Fruit fly (Drosophila melanogaster) whole organism, embryonic: ENCODE results near the gene Lgr1.
A peak's percentile ranks its signal among the peaks of the same experiment; 100 is the strongest.

Source experiments
- Asciz ChIP-seq: fragments of 200-800 bp; sonication (Bioruptor generic); optimal IDR thresholded peaks from 2 replicates; lab custom pipeline; 2017; ENCODE audit warnings: missing biosample characterization, mild to moderate bottlenecking, missing genetic modification characterization, missing genetic modification reagents
- CG10267 ChIP-seq: fragments of 200-800 bp; sonication (Bioruptor generic); optimal IDR thresholded peaks from 2 replicates; lab custom pipeline; 2018; ENCODE audit warnings: missing biosample characterization, mild to moderate bottlenecking, missing genetic modification characterization, moderate library complexity
- CG10274 ChIP-seq: fragments of 200-800 bp; sonication (Bioruptor generic); optimal IDR thresholded peaks from 3 replicates; lab custom pipeline; 2017; ENCODE audit warnings: missing biosample characterization, mild to moderate bottlenecking, missing genetic modification characterization
- CG10462 ChIP-seq: fragments of 200-800 bp; sonication (Bioruptor generic); optimal IDR thresholded peaks from 2 replicates; lab custom pipeline; 2016; ENCODE audit warnings: missing biosample characterization, missing genetic modification characterization
- CG11093 ChIP-seq: fragments of 200-800 bp; sonication (Bioruptor generic); IDR thresholded peaks from 3 replicates; pipeline ENCODE4 v1.3.6; 2022; ENCODE audit warnings: missing biosample characterization, missing genetic modification characterization
- CG11504 ChIP-seq: fragments of 200-800 bp; sonication (Bioruptor generic); optimal IDR thresholded peaks from 3 replicates; lab custom pipeline; 2019; ENCODE audit warnings: missing biosample characterization, mild to moderate bottlenecking, missing genetic modification characterization, moderate library complexity
- CG13287 ChIP-seq: fragments of 200-800 bp; sonication (Bioruptor generic); IDR thresholded peaks from 2 replicates; pipeline ENCODE4 v1.3.6; 2022; ENCODE audit warnings: missing biosample characterization, missing genetic modification characterization; ENCODE audit not compliant: partially characterized antibody
- CG13424 ChIP-seq: fragments of 200-800 bp; sonication (Bioruptor generic); optimal IDR thresholded peaks from 2 replicates; lab custom pipeline; 2019; ENCODE audit warnings: missing biosample characterization, mild to moderate bottlenecking, missing genetic modification characterization, moderate library complexity
- CG17328 ChIP-seq: fragments of 200-800 bp; sonication (Bioruptor generic); IDR thresholded peaks from 2 replicates; pipeline ENCODE4 v1.3.6; 2022; ENCODE audit warnings: missing biosample characterization, missing genetic modification characterization
- CG1792 ChIP-seq: fragments of 200-800 bp; sonication (Bioruptor generic); optimal IDR thresholded peaks from 2 replicates; lab custom pipeline; 2016; ENCODE audit warnings: missing biosample characterization, missing genetic modification characterization
- CG2199 ChIP-seq: fragments of 200-800 bp; sonication (Bioruptor generic); IDR thresholded peaks from 3 replicates; pipeline ENCODE4 v1.3.6; 2022; ENCODE audit warnings: missing biosample characterization, missing genetic modification characterization
- CG2202 ChIP-seq: fragments of 200-800 bp; sonication (Bioruptor generic); optimal IDR thresholded peaks from 2 replicates; lab custom pipeline; 2018; ENCODE audit warnings: missing biosample characterization, mild to moderate bottlenecking, missing genetic modification characterization
- CG30431 ChIP-seq: fragments of 200-800 bp; sonication (Bioruptor generic); optimal IDR thresholded peaks from 2 replicates; lab custom pipeline; 2017; ENCODE audit warnings: missing biosample characterization, missing genetic modification characterization
- CG3995 ChIP-seq: fragments of 200-800 bp; sonication (Bioruptor generic); optimal IDR thresholded peaks from 3 replicates; lab custom pipeline; 2016; ENCODE audit warnings: missing biosample characterization, missing genetic modification characterization
- CG4424 ChIP-seq: fragments of 200-800 bp; sonication (Bioruptor generic); optimal IDR thresholded peaks from 3 replicates; lab custom pipeline; 2016; ENCODE audit warnings: missing biosample characterization, missing genetic modification characterization
- CG5180 ChIP-seq: fragments of 200-800 bp; sonication (Bioruptor generic); optimal IDR thresholded peaks from 3 replicates; lab custom pipeline; 2017; ENCODE audit warnings: missing biosample characterization, missing genetic modification characterization, mild to moderate bottlenecking, moderate library complexity, missing genetic modification reagents
- CG6689 ChIP-seq: fragments of 200-800 bp; sonication (Bioruptor generic); IDR thresholded peaks from 2 replicates; pipeline ENCODE4 v1.3.6; 2022; ENCODE audit warnings: missing biosample characterization, missing genetic modification characterization
- CG7786 ChIP-seq: fragments of 200-800 bp; sonication (Bioruptor generic); optimal IDR thresholded peaks from 2 replicates; lab custom pipeline; 2016; ENCODE audit warnings: missing biosample characterization, missing genetic modification characterization
- CG8388 ChIP-seq: fragments of 200-800 bp; sonication (Bioruptor generic); optimal IDR thresholded peaks from 2 replicates; lab custom pipeline; 2019; ENCODE audit warnings: missing biosample characterization, mild to moderate bottlenecking, missing genetic modification characterization, moderate library complexity
- CG8478 ChIP-seq: fragments of >200 bp; optimal IDR thresholded peaks from 2 replicates; lab custom pipeline; 2018
- CG9817 ChIP-seq: fragments of 200-800 bp; sonication (Bioruptor generic); optimal IDR thresholded peaks from 2 replicates; lab custom pipeline; 2018; ENCODE audit warnings: missing biosample characterization, mild to moderate bottlenecking, missing genetic modification characterization, moderate library complexity
- CG9876 ChIP-seq: fragments of 200-800 bp; sonication (Bioruptor generic); optimal IDR thresholded peaks from 2 replicates; lab custom pipeline; 2016; ENCODE audit warnings: missing biosample characterization, missing genetic modification characterization
- CoRest ChIP-seq: fragments of 200-800 bp; sonication (Bioruptor generic); optimal IDR thresholded peaks from 3 replicates; lab custom pipeline; 2018; ENCODE audit warnings: missing biosample characterization, mild to moderate bottlenecking, missing genetic modification characterization, moderate library complexity
- Doc3 ChIP-seq: fragments of 200-800 bp; sonication (Bioruptor generic); IDR thresholded peaks from 3 replicates; pipeline ENCODE4 v1.3.6; 2022; ENCODE audit warnings: missing biosample characterization, missing genetic modification characterization; ENCODE audit not compliant: partially characterized antibody
- Dp ChIP-seq: fragments of 200-800 bp; sonication (Bioruptor generic); optimal IDR thresholded peaks from 2 replicates; lab custom pipeline; 2018; ENCODE audit warnings: missing biosample characterization, mild to moderate bottlenecking, missing genetic modification characterization, moderate library complexity
- HmgZ ChIP-seq: fragments of 200-800 bp; sonication (Bioruptor generic); optimal IDR thresholded peaks from 2 replicates; lab custom pipeline; 2018; ENCODE audit warnings: missing biosample characterization, mild to moderate bottlenecking, missing genetic modification characterization
- Hmx ChIP-seq: fragments of 200-800 bp; sonication (Bioruptor generic); optimal IDR thresholded peaks from 2 replicates; lab custom pipeline; 2016; ENCODE audit warnings: missing biosample characterization, missing genetic modification characterization
- Hr3 ChIP-seq: fragments of 200-800 bp; sonication (Bioruptor generic); optimal IDR thresholded peaks from 3 replicates; lab custom pipeline; 2016; ENCODE audit warnings: missing biosample characterization, missing genetic modification characterization
- MESR4 ChIP-seq: fragments of 200-800 bp; sonication (Bioruptor generic); optimal IDR thresholded peaks from 2 replicates; lab custom pipeline; 2018; ENCODE audit warnings: missing biosample characterization, mild to moderate bottlenecking, missing genetic modification characterization, moderate library complexity
- Med ChIP-seq: fragments of 200-800 bp; sonication (Bioruptor generic); peaks from one replicate; lab custom pipeline; 2016; ENCODE audit warnings: missing biosample characterization, missing genetic modification characterization, mild to moderate bottlenecking, inconsistent platforms, moderate library complexity
- Side ChIP-seq: fragments of 200-800 bp; sonication (Bioruptor generic); optimal IDR thresholded peaks from 2 replicates; lab custom pipeline; 2016; ENCODE audit warnings: missing biosample characterization, missing genetic modification characterization
- Sin3A ChIP-seq: fragments of >200 bp; optimal IDR thresholded peaks from 2 replicates; lab custom pipeline; 2018
- Six4 ChIP-seq: fragments of 200-800 bp; sonication (Bioruptor generic); optimal IDR thresholded peaks from 2 replicates; lab custom pipeline; 2016; ENCODE audit warnings: missing biosample characterization, missing genetic modification characterization
- Spps ChIP-seq: fragments of 200-800 bp; sonication (Bioruptor generic); optimal IDR thresholded peaks from 2 replicates; lab custom pipeline; 2018; ENCODE audit warnings: missing biosample characterization, mild to moderate bottlenecking, missing genetic modification characterization
- Stat92E ChIP-seq, 3 experiments: fragments of >200 bp in 2 of 3; fragments of 200-800 bp in 1 of 3; sonication (Bioruptor generic) in 1 of 3; optimal IDR thresholded peaks; 2 replicates each; lab custom pipeline; 2017 to 2019; ENCODE audit warnings: missing biosample characterization in 3 of 3, missing genetic modification characterization in 3 of 3, mild to moderate bottlenecking in 1 of 3, moderate library complexity in 1 of 3
- Xrp1 ChIP-seq: fragments of 200-800 bp; sonication (Bioruptor generic); IDR thresholded peaks from 2 replicates; pipeline ENCODE4 v1.3.6; 2022; ENCODE audit warnings: missing biosample characterization, missing genetic modification characterization
- ato ChIP-seq: fragments of 200-800 bp; sonication (Bioruptor generic); IDR thresholded peaks from 2 replicates; pipeline ENCODE4 v1.3.6; 2022; ENCODE audit warnings: missing biosample characterization, missing genetic modification characterization; ENCODE audit not compliant: partially characterized antibody
- az2 ChIP-seq: fragments of 200-800 bp; sonication (Bioruptor generic); optimal IDR thresholded peaks from 3 replicates; lab custom pipeline; 2016; ENCODE audit warnings: missing biosample characterization, missing genetic modification characterization
- bab2 ChIP-seq: fragments of 200-800 bp; sonication (Bioruptor generic); optimal IDR thresholded peaks from 2 replicates; lab custom pipeline; 2016; ENCODE audit warnings: missing biosample characterization, missing genetic modification characterization
- cwo ChIP-seq: fragments of 200-800 bp; sonication (Bioruptor generic); optimal IDR thresholded peaks from 3 replicates; lab custom pipeline; 2017; ENCODE audit warnings: missing biosample characterization, missing genetic modification characterization, mild to moderate bottlenecking, moderate library complexity, missing genetic modification reagents
- gce ChIP-seq: fragments of 200-800 bp; sonication (Bioruptor generic); IDR thresholded peaks from 3 replicates; pipeline ENCODE4 v1.3.6; 2022; ENCODE audit warnings: missing biosample characterization, missing genetic modification characterization
- gem ChIP-seq: fragments of 200-800 bp; sonication (Bioruptor generic); optimal IDR thresholded peaks from 2 replicates; lab custom pipeline; 2019; ENCODE audit warnings: missing biosample characterization, mild to moderate bottlenecking, missing genetic modification characterization, moderate library complexity
- her ChIP-seq: fragments of 200-800 bp; sonication (Bioruptor generic); optimal IDR thresholded peaks from 2 replicates; lab custom pipeline; 2016; ENCODE audit warnings: missing biosample characterization, missing genetic modification characterization
- ken ChIP-seq: fragments of 200-800 bp; sonication (Bioruptor generic); IDR thresholded peaks from 3 replicates; pipeline ENCODE4 v1.3.6; 2022; ENCODE audit warnings: missing biosample characterization, missing genetic modification characterization
- lab ChIP-seq: fragments of 200-800 bp; sonication (Bioruptor generic); optimal IDR thresholded peaks from 3 replicates; lab custom pipeline; 2017; ENCODE audit warnings: missing biosample characterization, missing genetic modification characterization, mild to moderate bottlenecking, moderate library complexity, missing genetic modification reagents
- psq ChIP-seq: fragments of 200-800 bp; sonication (Bioruptor generic); optimal IDR thresholded peaks from 2 replicates; lab custom pipeline; 2017; ENCODE audit warnings: missing biosample characterization, missing genetic modification characterization
- pzg ChIP-seq: fragments of 200-800 bp; sonication (Bioruptor generic); optimal IDR thresholded peaks from 3 replicates; lab custom pipeline; 2018; ENCODE audit warnings: missing biosample characterization, mild to moderate bottlenecking, missing genetic modification characterization, moderate library complexity
- sna ChIP-seq: fragments of 200-800 bp; sonication (Bioruptor generic); IDR thresholded peaks from 2 replicates; pipeline ENCODE4 v1.3.6; 2022; ENCODE audit warnings: missing biosample characterization, missing genetic modification characterization; ENCODE audit not compliant: partially characterized antibody
- tgo ChIP-seq: fragments of 200-800 bp; sonication (Bioruptor generic); IDR thresholded peaks from 3 replicates; pipeline ENCODE4 v1.3.6; 2022; ENCODE audit warnings: missing biosample characterization, missing genetic modification characterization
- tin ChIP-seq: fragments of 200-800 bp; sonication (Bioruptor generic); optimal IDR thresholded peaks from 3 replicates; lab custom pipeline; 2016; ENCODE audit warnings: missing biosample characterization, missing genetic modification characterization
- ttk ChIP-seq: fragments of 200-800 bp; sonication (Bioruptor generic); IDR thresholded peaks from 2 replicates; pipeline ENCODE4 v2.1.2; 2022; ENCODE audit warnings: missing biosample characterization, missing genetic modification characterization
- zf30C ChIP-seq: fragments of 200-800 bp; sonication (Bioruptor generic); optimal IDR thresholded peaks from 3 replicates; lab custom pipeline; 2018; ENCODE audit warnings: missing biosample characterization, mild to moderate bottlenecking, missing genetic modification characterization

Lgr1 gene

dm6 chr3R:17686875-17687274, 38.7 kb upstream of the Lgr1 start, which contains the start of gene CG31249 (continued):
- no peak for TF ChIP-seq CG11504 (tag; lab: Kevin White, UChicago)
- peak; percentile 45 for TF ChIP-seq Dp (GFP tag; lab: Kevin White, UChicago)
- TF ChIP-seq Sin3A (lab: Kevin White, UChicago), result no peak
- TF ChIP-seq CoRest (tag; lab: Kevin White, UChicago), result peak; percentile 26
- TF ChIP-seq Six4 (GFP tag; lab: Kevin White, UChicago), result no peak
- no peak for TF ChIP-seq ttk
- TF ChIP-seq CG1792 (GFP tag; lab: Kevin White, UChicago), result no peak
- TF ChIP-seq Side, result no peak
- no peak for TF ChIP-seq cwo
- TF ChIP-seq CG2199 (GFP tag; lab: Robert Waterston, UW), result no peak
- TF ChIP-seq CG11093, result no peak
- TF ChIP-seq CG3995 (GFP tag; lab: Kevin White, UChicago), result no peak
- no peak for TF ChIP-seq CG7786 (GFP tag; lab: Kevin White, UChicago)
- peak; percentile 79 for TF ChIP-seq Doc3
- no peak for TF ChIP-seq CG2202
- peak; percentile 46 for TF ChIP-seq MESR4 (GFP tag; lab: Kevin White, UChicago)
- TF ChIP-seq ken (GFP tag; lab: Robert Waterston, UW), result no peak
- no peak for TF ChIP-seq CG9876 (GFP tag; lab: Kevin White, UChicago)
- no peak for TF ChIP-seq CG8478 (lab: Kevin White, UChicago)
- peak; percentile 87 for TF ChIP-seq CG13287 (GFP tag; lab: Robert Waterston, UW)
- TF ChIP-seq CG8388 (GFP tag; lab: Kevin White, UChicago), result no peak
- no peak for TF ChIP-seq CG17328 (GFP tag; lab: Robert Waterston, UW)
- TF ChIP-seq tgo (GFP tag; lab: Robert Waterston, UW), result no peak
- TF ChIP-seq her (GFP tag; lab: Kevin White, UChicago), result no peak
- no peak for TF ChIP-seq CG6689
- TF ChIP-seq lab (GFP tag; lab: Kevin White, UChicago), result no peak
- TF ChIP-seq gem (tag; lab: Kevin White, UChicago), result no peak
- TF ChIP-seq HmgZ (tag; lab: Kevin White, UChicago), result peak; percentile 8
- no peak for TF ChIP-seq gce (GFP tag; lab: Robert Waterston, UW)
- no peak for TF ChIP-seq Hr3 (GFP tag; lab: Kevin White, UChicago)
- TF ChIP-seq CG10274 (GFP tag; lab: Kevin White, UChicago), result no peak
- no peak for TF ChIP-seq Spps (tag; lab: Kevin White, UChicago)
- no peak for TF ChIP-seq CG30431 (GFP tag; lab: Kevin White, UChicago)
- TF ChIP-seq CG5180, result no peak
- TF ChIP-seq Xrp1 (GFP tag; lab: Robert Waterston, UW), result no peak
- TF ChIP-seq ato (GFP tag; lab: Robert Waterston, UW), result peak; percentile 69; the same call in 1 of the 2 replicates
- TF ChIP-seq Stat92E (GFP tag; optimal IDR thresholded peaks at IDR 0.05; lab: Kevin White, UChicago), result no peak
- no peak for TF ChIP-seq tin (GFP tag; lab: Kevin White, UChicago)
- TF ChIP-seq psq (GFP tag; lab: Kevin White, UChicago), result no peak
- TF ChIP-seq CG13424, result peak; percentile 49
- no peak for TF ChIP-seq CG9817
- peak; percentile 59 for TF ChIP-seq Med (GFP tag; lab: Kevin White, UChicago)
- TF ChIP-seq CG10267, result peak; percentile 15
- peak; percentile 44 for TF ChIP-seq CG4424 (GFP tag; lab: Kevin White, UChicago)
- no peak for TF ChIP-seq Asciz (GFP tag; lab: Kevin White, UChicago)
- TF ChIP-seq pzg, result peak; percentile 57
- peak; percentile 21 for TF ChIP-seq zf30C (GFP tag; lab: Kevin White, UChicago)
- TF ChIP-seq CG10462 (GFP tag; lab: Kevin White, UChicago), result no peak
- no peak for TF ChIP-seq az2 (GFP tag; lab: Kevin White, UChicago)
- TF ChIP-seq bab2, result no peak
- TF ChIP-seq Hmx (GFP tag; lab: Kevin White, UChicago), result no peak
- peak; percentile 74; the same call in 1 of the 2 replicates for TF ChIP-seq sna (GFP tag; lab: Robert Waterston, UW)
